Worm (Caenorhabditis elegans): ENCODE data around the gene T11F9.10.

T11F9.10 gene

ce11 chrV:11486680-11487079, at the start of gene T11F9.10:
TSS of gene T11F9.10 (plus strand) at chrV:11486980.
- TF ChIP-seq ceh-19 (GFP tag; optimal IDR thresholded peaks at IDR 0.05) (no peak), nfya-1 (tag; optimal IDR thresholded peaks at IDR 0.05) (no peak)

ce11 chrV:11438464-11438863, 48.3 kb upstream of the T11F9.10 start, which contains the start of gene dmsr-1:
TSS of gene dmsr-1 (plus strand) at chrV:11438764.
- no peak for TF ChIP-seq ztf-16 (tag; optimal IDR thresholded peaks at IDR 0.05)

- TF ChIP-seq ceh-48 (tag; optimal IDR thresholded peaks at IDR 0.05): no peak
- TF ChIP-seq fax-1 (tag; optimal IDR thresholded peaks at IDR 0.05): no peak
- no peak for TF ChIP-seq ets-4 (tag; optimal IDR thresholded peaks at IDR 0.05)
- no peak for TF ChIP-seq pax-1 (tag; optimal IDR thresholded peaks at IDR 0.05)
- TF ChIP-seq pha-4 (tag; optimal IDR thresholded peaks at IDR 0.05): no peak
- no peak for TF ChIP-seq sdc-2 (tag; optimal IDR thresholded peaks at IDR 0.05)
- no peak for TF ChIP-seq sox-2 (GFP tag; IDR thresholded peaks at IDR 0.05)
- TF ChIP-seq Y22D7AL.16 (tag; optimal IDR thresholded peaks at IDR 0.05): no peak
- no peak for TF ChIP-seq gmeb-2 (tag; optimal IDR thresholded peaks at IDR 0.05)
- TF ChIP-seq eyg-1 (tag; optimal IDR thresholded peaks at IDR 0.05): no peak
- TF ChIP-seq mec-3 (tag; optimal IDR thresholded peaks at IDR 0.05; ENCODE audit: borderline replicate concordance): no peak
- no peak for TF ChIP-seq ceh-2 (tag; optimal IDR thresholded peaks at IDR 0.05)
- no peak for TF ChIP-seq C38D4.7 (GFP tag; optimal IDR thresholded peaks at IDR 0.05)
- no peak for TF ChIP-seq pag-3 (tag; optimal IDR thresholded peaks at IDR 0.05; ENCODE audit: borderline replicate concordance)
- no peak for TF ChIP-seq dmd-4 (tag; optimal IDR thresholded peaks at IDR 0.05; ENCODE audit: borderline replicate concordance)
- no peak for TF ChIP-seq zip-5 (tag; optimal IDR thresholded peaks at IDR 0.05)
- TF ChIP-seq ahr-1 (tag; optimal IDR thresholded peaks at IDR 0.05): no peak
- TF ChIP-seq ttx-3 (tag; optimal IDR thresholded peaks at IDR 0.05): no peak
- no peak for TF ChIP-seq ceh-9 (tag; optimal IDR thresholded peaks at IDR 0.05)
Observed at ce11 chrV:11439202-11439601, 47.6 kb upstream of the T11F9.10 start.

DNA sequence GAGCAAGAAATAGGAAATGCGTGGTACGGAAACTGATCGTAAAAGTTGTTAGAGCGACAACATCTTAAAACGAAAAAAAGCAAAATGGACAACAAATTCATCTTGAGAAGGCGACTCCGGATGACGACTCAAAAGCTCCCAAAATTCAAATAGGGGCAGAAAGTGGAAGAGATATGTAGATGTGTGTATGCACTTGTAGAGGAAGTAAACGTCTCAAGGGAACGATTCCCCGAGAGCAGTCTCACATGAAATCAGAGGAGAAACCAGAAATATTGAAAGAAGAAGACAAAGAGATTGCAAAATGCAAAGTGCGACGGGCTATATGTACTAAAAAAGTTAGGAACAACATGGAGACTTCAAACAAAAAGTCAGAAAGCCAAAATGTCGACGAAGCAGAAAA, 43.3 kb upstream of the T11F9.10 start, which contains the start of gene F57B7.2:
F57B7.2 (minus strand) TSS at position 101 of the 400 bp plus-strand sequence.
- TF ChIP-seq hlh-6 (tag; optimal IDR thresholded peaks at IDR 0.05) (no peak), F13H6.1 (tag; optimal IDR thresholded peaks at IDR 0.05) (no peak), ceh-6 (GFP tag; optimal IDR thresholded peaks at IDR 0.05) (no peak), elt-2 (tag; optimal IDR thresholded peaks at IDR 0.05) (no peak)

ce11 chrV:11445375-11445774, 41.4 kb upstream of the T11F9.10 start:
- TF ChIP-seq unc-42 (tag; optimal IDR thresholded peaks at IDR 0.05) (peak; percentile 40), sdc-2 (tag; optimal IDR thresholded peaks at IDR 0.05) (peak; percentile 7), C08G9.2 (tag; optimal IDR thresholded peaks at IDR 0.05) (peak; percentile 17), elt-2 (tag; optimal IDR thresholded peaks at IDR 0.05) (no peak), ceh-18 (tag; optimal IDR thresholded peaks at IDR 0.05) (peak; percentile 6), mec-3 (tag; optimal IDR thresholded peaks at IDR 0.05; ENCODE audit: borderline replicate concordance) (no peak), nfya-1 (tag; optimal IDR thresholded peaks at IDR 0.05) (peak; percentile 69), ceh-34 (tag; optimal IDR thresholded peaks at IDR 0.05) (peak; percentile 39), ceh-14 (tag; optimal IDR thresholded peaks at IDR 0.05) (peak; percentile 44), tbx-2 (tag; optimal IDR thresholded peaks at IDR 0.05) (peak; percentile 39), ceh-19 (GFP tag; optimal IDR thresholded peaks at IDR 0.05) (peak; percentile 49), ceh-48 (tag; optimal IDR thresholded peaks at IDR 0.05) (peak; percentile 89), F13H6.1 (tag; optimal IDR thresholded peaks at IDR 0.05) (peak; percentile 28), ref-2 (tag; optimal IDR thresholded peaks at IDR 0.05) (peak; percentile 62), ceh-31 (tag; optimal IDR thresholded peaks at IDR 0.05) (peak; percentile 51), K02D7.2 (tag; optimal IDR thresholded peaks at IDR 0.05) (no peak)

Data from whole organism, late embryonic.